Worm (Caenorhabditis elegans) whole organism, L1 larva: ENCODE results near the gene elp-1.

Experiments used
- aly-2 ChIP-seq: fragments of 150-350 bp; optimal IDR thresholded peaks from 2 replicates; lab custom pipeline; 2014; ENCODE audit warnings: missing biosample characterization, missing genetic modification characterization
- ama-1 ChIP-seq: fragments of 150-350 bp; optimal IDR thresholded peaks from 2 replicates; lab custom pipeline; 2014
- blmp-1 ChIP-seq: fragments of 150-350 bp; optimal IDR thresholded peaks from 2 replicates; lab custom pipeline; 2014; ENCODE audit warnings: missing biosample characterization, missing genetic modification characterization
- ceh-90 ChIP-seq: sonication (generic microtip); optimal IDR thresholded peaks from 2 replicates; lab custom pipeline; 2016; ENCODE audit warnings: missing genetic modification characterization, missing compliant biosample characterization
- grh-1 ChIP-seq: fragments of 200-800 bp; sonication (Bioruptor generic); IDR thresholded peaks from 2 replicates; pipeline ENCODE4 v1.3.6; 2022; ENCODE audit warnings: missing genetic modification reagents, missing genetic modification characterization, missing compliant biosample characterization
- lir-3 ChIP-seq: sonication (generic microtip); optimal IDR thresholded peaks from 2 replicates; lab custom pipeline; 2016; ENCODE audit warnings: mild to moderate bottlenecking, missing genetic modification characterization, moderate library complexity, missing compliant biosample characterization; ENCODE audit not compliant: poor library complexity
- mdl-1 ChIP-seq, 2 experiments: fragments of 150-350 bp; optimal IDR thresholded peaks; 2 replicates each; lab custom pipeline; 2014 to 2017; ENCODE audit warnings: missing biosample characterization in 2 of 2, missing genetic modification characterization in 2 of 2, inconsistent platforms in 1 of 2
- pqm-1 ChIP-seq: sonication (generic microtip); optimal IDR thresholded peaks from 3 replicates; lab custom pipeline; 2017; ENCODE audit warnings: missing biosample characterization, missing genetic modification characterization
- sox-4 ChIP-seq: sonication (generic microtip); optimal IDR thresholded peaks from 2 replicates; lab custom pipeline; 2016; ENCODE audit warnings: missing genetic modification characterization, missing compliant biosample characterization

- TF ChIP-seq blmp-1: no peak
- TF ChIP-seq mdl-1 (tag; optimal IDR thresholded peaks at IDR 0.05; lab: Kevin White, UChicago): no peak
- no peak for TF ChIP-seq aly-2 (tag; lab: Kevin White, UChicago)
- no peak for TF ChIP-seq lir-3 (tag; lab: Kevin White, UChicago)
- no peak for TF ChIP-seq pqm-1 (tag; lab: Kevin White, UChicago)
- no peak for TF ChIP-seq grh-1 (GFP tag; lab: Robert Waterston, UW)
- no peak for TF ChIP-seq ceh-90 (tag; lab: Kevin White, UChicago)
- no peak for TF ChIP-seq sox-4 (tag; lab: Kevin White, UChicago)
- TF ChIP-seq ama-1 (lab: Kevin White, UChicago): no peak
These were observed 42.5 kb downstream of the elp-1 start for ce11 chrV:20727458-20727857.
